Fruit fly (Drosophila melanogaster) whole organism, wandering third instar larva: ENCODE measurements around the gene Pcif1.
A peak's percentile ranks its signal among the peaks of the same experiment; 100 is the strongest.

ENCODE experiments used
- CrebA ChIP-seq: fragments of 200-800 bp; sonication (Bioruptor generic); optimal IDR thresholded peaks from 2 replicates; lab custom pipeline; 2016; ENCODE audit warnings: missing biosample characterization, mild to moderate bottlenecking, missing genetic modification characterization, borderline replicate concordance
- h ChIP-seq: fragments of 200-800 bp; sonication (Bioruptor generic); optimal IDR thresholded peaks from 3 replicates; lab custom pipeline; 2016; ENCODE audit warnings: missing biosample characterization, mild to moderate bottlenecking, missing genetic modification characterization

- peak; percentile 44 for TF ChIP-seq h (GFP tag; lab: Kevin White, UChicago)
- no peak for TF ChIP-seq CrebA (GFP tag; lab: Kevin White, UChicago)
Measured at dm6 chr3L:20737346-20737745, 48.7 kb downstream of the Pcif1 start.
